Worm (Caenorhabditis elegans) whole organism, late embryonic: ENCODE data around the gene osm-10.

Experiments
- K02D7.2 ChIP-seq: sonication (generic microtip); optimal IDR thresholded peaks from 2 replicates; lab custom pipeline; 2017; ENCODE audit warnings: mild to moderate bottlenecking, missing genetic modification characterization, missing compliant biosample characterization
- ceh-18 ChIP-seq: sonication (generic microtip); optimal IDR thresholded peaks from 2 replicates; lab custom pipeline; 2016; ENCODE audit warnings: missing genetic modification characterization, missing compliant biosample characterization
- ceh-2 ChIP-seq: sonication (generic microtip); optimal IDR thresholded peaks from 2 replicates; lab custom pipeline; 2016; ENCODE audit warnings: missing genotype, missing genetic modification characterization, missing compliant biosample characterization
- ceh-22 ChIP-seq: sonication (generic microtip); optimal IDR thresholded peaks from 2 replicates; lab custom pipeline; 2017; ENCODE audit warnings: missing biosample characterization, missing genetic modification characterization
- ceh-24 ChIP-seq: sonication (generic microtip); optimal IDR thresholded peaks from 2 replicates; lab custom pipeline; 2016; ENCODE audit warnings: mild to moderate bottlenecking, missing genetic modification characterization, missing compliant biosample characterization
- ceh-30 ChIP-seq: fragments of 150-350 bp; optimal IDR thresholded peaks from 2 replicates; lab custom pipeline; 2014; ENCODE audit warnings: missing biosample characterization, missing genetic modification characterization
- ceh-31 ChIP-seq: sonication (generic microtip); optimal IDR thresholded peaks from 2 replicates; lab custom pipeline; 2016; ENCODE audit warnings: missing genetic modification characterization, missing compliant biosample characterization
- ceh-48 ChIP-seq: sonication (generic microtip); optimal IDR thresholded peaks from 2 replicates; lab custom pipeline; 2016; ENCODE audit warnings: missing genetic modification characterization, inconsistent platforms, missing compliant biosample characterization
- ceh-9 ChIP-seq: sonication (generic microtip); optimal IDR thresholded peaks from 2 replicates; lab custom pipeline; 2016; ENCODE audit warnings: mild to moderate bottlenecking, missing genetic modification characterization, inconsistent platforms, missing compliant biosample characterization
- che-1 ChIP-seq: sonication (generic microtip); optimal IDR thresholded peaks from 2 replicates; lab custom pipeline; 2016; ENCODE audit warnings: mild to moderate bottlenecking, missing genetic modification characterization, missing compliant biosample characterization
- dmd-4 ChIP-seq: sonication (generic microtip); optimal IDR thresholded peaks from 2 replicates; lab custom pipeline; 2016; ENCODE audit warnings: borderline replicate concordance, missing genetic modification characterization, missing compliant biosample characterization
- fax-1 ChIP-seq: sonication (generic microtip); optimal IDR thresholded peaks from 2 replicates; lab custom pipeline; 2016; ENCODE audit warnings: missing genotype, missing genetic modification characterization, missing compliant biosample characterization
- fkh-10 ChIP-seq: fragments of 150-350 bp; optimal IDR thresholded peaks from 2 replicates; lab custom pipeline; 2014; ENCODE audit warnings: missing biosample characterization, missing genetic modification reagents, missing genetic modification characterization
- fkh-6 ChIP-seq: sonication (generic microtip); optimal IDR thresholded peaks from 2 replicates; lab custom pipeline; 2016; ENCODE audit warnings: missing genetic modification characterization, missing compliant biosample characterization
- gmeb-2 ChIP-seq: sonication (generic microtip); optimal IDR thresholded peaks from 2 replicates; lab custom pipeline; 2016; ENCODE audit warnings: missing genetic modification characterization, inconsistent platforms, missing compliant biosample characterization
- hlh-15 ChIP-seq: sonication (generic microtip); optimal IDR thresholded peaks from 2 replicates; lab custom pipeline; 2016; ENCODE audit warnings: missing genetic modification characterization, missing compliant biosample characterization
- hlh-30 ChIP-seq: sonication (generic microtip); optimal IDR thresholded peaks from 2 replicates; lab custom pipeline; 2017; ENCODE audit warnings: antibody characterized with exemption, missing genetic modification characterization, missing compliant biosample characterization; ENCODE audit not compliant: insufficient read depth
- hlh-6 ChIP-seq: sonication (generic microtip); optimal IDR thresholded peaks from 2 replicates; lab custom pipeline; 2016; ENCODE audit warnings: missing genotype, missing genetic modification characterization, missing compliant biosample characterization
- lim-6 ChIP-seq: sonication (generic microtip); optimal IDR thresholded peaks from 2 replicates; lab custom pipeline; 2016; ENCODE audit warnings: missing genetic modification characterization, missing compliant biosample characterization
- lin-11 ChIP-seq: fragments of 200-800 bp; sonication (Bioruptor generic); optimal IDR thresholded peaks from 2 replicates; lab custom pipeline; 2018; ENCODE audit warnings: mild to moderate bottlenecking, missing genetic modification characterization, missing compliant biosample characterization
- nhr-11 ChIP-seq: fragments of 150-350 bp; optimal IDR thresholded peaks from 2 replicates; lab custom pipeline; 2014; ENCODE audit warnings: missing biosample characterization, missing genetic modification characterization
- nhr-232 ChIP-seq: sonication (generic microtip); optimal IDR thresholded peaks from 2 replicates; lab custom pipeline; 2016; ENCODE audit warnings: missing genetic modification characterization, missing compliant biosample characterization
- pat-9 ChIP-seq: fragments of 200-800 bp; sonication (Bioruptor generic); optimal IDR thresholded peaks from 2 replicates; lab custom pipeline; 2018; ENCODE audit warnings: mild to moderate bottlenecking, missing genetic modification characterization, moderate library complexity, missing compliant biosample characterization
- pha-2 ChIP-seq: sonication (generic microtip); optimal IDR thresholded peaks from 2 replicates; lab custom pipeline; 2017; ENCODE audit warnings: mild to moderate bottlenecking, missing genetic modification characterization, missing compliant biosample characterization
- pha-4 ChIP-seq: fragments of 150-350 bp; optimal IDR thresholded peaks from 2 replicates; lab custom pipeline; 2018; ENCODE audit warnings: missing biosample characterization, missing genetic modification reagents, missing genetic modification characterization
- pqm-1 ChIP-seq: sonication (generic microtip); optimal IDR thresholded peaks from 2 replicates; lab custom pipeline; 2016; ENCODE audit warnings: missing genetic modification characterization, missing compliant biosample characterization
- pros-1 ChIP-seq: fragments of 150-350 bp; optimal IDR thresholded peaks from 2 replicates; lab custom pipeline; 2014; ENCODE audit warnings: missing biosample characterization, missing genetic modification reagents, missing genetic modification characterization
- ref-2 ChIP-seq: sonication (generic microtip); optimal IDR thresholded peaks from 2 replicates; lab custom pipeline; 2016; ENCODE audit warnings: missing genetic modification characterization, missing compliant biosample characterization
- rnt-1 ChIP-seq: sonication (generic microtip); optimal IDR thresholded peaks from 2 replicates; lab custom pipeline; 2016; ENCODE audit warnings: missing genetic modification characterization, missing compliant biosample characterization
- sdc-2 ChIP-seq: sonication (generic microtip); optimal IDR thresholded peaks from 2 replicates; lab custom pipeline; 2016; ENCODE audit warnings: missing genotype, missing genetic modification characterization, missing compliant biosample characterization
- sox-2 ChIP-seq: fragments of 200-800 bp; sonication (Bioruptor generic); IDR thresholded peaks from 2 replicates; pipeline ENCODE4 v1.3.6; 2022; ENCODE audit warnings: missing genetic modification reagents, missing genetic modification characterization, missing compliant biosample characterization
- sox-4 ChIP-seq: sonication (generic microtip); optimal IDR thresholded peaks from 2 replicates; lab custom pipeline; 2017; ENCODE audit warnings: mild to moderate bottlenecking, missing genetic modification characterization, inconsistent platforms, missing compliant biosample characterization
- tbx-2 ChIP-seq: sonication (generic microtip); optimal IDR thresholded peaks from 2 replicates; lab custom pipeline; 2016; ENCODE audit warnings: missing genetic modification characterization, missing compliant biosample characterization
- unc-42 ChIP-seq: sonication (generic microtip); optimal IDR thresholded peaks from 2 replicates; lab custom pipeline; 2016; ENCODE audit warnings: missing genotype, missing genetic modification characterization, missing compliant biosample characterization
- zip-5 ChIP-seq: sonication (generic microtip); optimal IDR thresholded peaks from 2 replicates; lab custom pipeline; 2016; ENCODE audit warnings: missing genetic modification characterization, missing compliant biosample characterization
- ztf-16 ChIP-seq: sonication (generic microtip); optimal IDR thresholded peaks from 2 replicates; lab custom pipeline; 2017; ENCODE audit warnings: missing genetic modification characterization, missing compliant biosample characterization

osm-10 gene

DNA sequence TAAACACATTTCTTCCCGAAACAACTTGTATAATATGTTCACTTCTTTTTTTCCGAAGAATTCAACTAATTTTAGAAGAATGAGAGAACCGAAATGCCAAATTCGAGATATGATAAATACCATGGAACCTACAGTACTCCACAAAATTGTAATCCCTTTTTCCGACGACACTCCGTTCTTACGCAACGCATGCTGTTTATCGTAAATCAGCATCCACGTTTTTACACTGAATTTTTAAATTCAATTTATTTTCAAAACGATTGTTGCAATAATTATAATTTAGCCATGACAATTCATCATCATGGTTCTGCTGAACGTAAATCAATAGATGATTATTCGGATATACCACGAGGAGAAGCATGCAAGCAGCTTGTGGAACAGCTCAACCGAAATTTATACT is 38.1 kb downstream of the osm-10 start, which contains the start of gene B0361.3:
Gene B0361.3, plus strand, starts transcription at position 284 of the 400 bp plus-strand sequence.
- TF ChIP-seq sox-2 (GFP tag; lab: Robert Waterston, UW), result no peak
- TF ChIP-seq unc-42 (tag; lab: Kevin White, UChicago), result peak; percentile 2
- no peak for TF ChIP-seq nhr-232 (tag; lab: Kevin White, UChicago)

DNA sequence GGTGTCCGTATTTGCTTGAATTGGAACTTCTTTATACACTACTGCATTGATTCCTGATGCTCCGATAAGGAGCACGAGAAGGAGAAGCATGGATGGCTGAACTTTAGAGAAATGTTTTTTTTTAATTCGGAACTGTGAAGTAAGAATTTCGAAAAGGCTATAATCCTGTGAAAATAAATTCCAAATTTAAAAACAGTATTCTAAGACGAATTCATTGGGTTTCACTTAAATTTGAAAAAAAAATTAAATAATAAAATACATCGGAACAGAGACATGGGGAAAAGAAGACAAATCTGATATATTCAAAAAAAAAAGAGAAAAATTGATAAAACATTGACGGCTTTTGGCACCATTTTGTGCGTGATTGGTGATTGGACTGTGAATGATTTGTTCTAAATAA is 42.7 kb downstream of the osm-10 start, which contains the start of gene pho-5:
Gene pho-5, minus strand, starts transcription at position 101 of the 400 bp plus-strand sequence.
- TF ChIP-seq ceh-2 (tag; lab: Kevin White, UChicago) (no peak), ref-2 (tag; lab: Kevin White, UChicago) (no peak), sdc-2 (tag; lab: Kevin White, UChicago) (no peak), pat-9 (tag; lab: Kevin White, UChicago) (no peak), unc-42 (tag; lab: Kevin White, UChicago) (no peak), zip-5 (tag; lab: Kevin White, UChicago) (no peak), ztf-16 (no peak), pqm-1 (tag; lab: Kevin White, UChicago) (no peak), fax-1 (tag; lab: Kevin White, UChicago) (no peak), fkh-6 (tag; lab: Kevin White, UChicago) (no peak), K02D7.2 (tag; lab: Kevin White, UChicago) (no peak), ceh-48 (tag; lab: Kevin White, UChicago) (no peak), hlh-15 (tag; lab: Kevin White, UChicago) (no peak), gmeb-2 (tag; lab: Kevin White, UChicago) (no peak), ceh-24 (tag; lab: Kevin White, UChicago) (no peak), lin-11 (tag; lab: Kevin White, UChicago) (no peak), nhr-232 (tag; lab: Kevin White, UChicago) (no peak), lim-6 (tag; lab: Kevin White, UChicago) (no peak), pros-1 (tag; lab: Kevin White, UChicago) (no peak), pha-4 (tag; lab: Kevin White, UChicago) (no peak)

DNA sequence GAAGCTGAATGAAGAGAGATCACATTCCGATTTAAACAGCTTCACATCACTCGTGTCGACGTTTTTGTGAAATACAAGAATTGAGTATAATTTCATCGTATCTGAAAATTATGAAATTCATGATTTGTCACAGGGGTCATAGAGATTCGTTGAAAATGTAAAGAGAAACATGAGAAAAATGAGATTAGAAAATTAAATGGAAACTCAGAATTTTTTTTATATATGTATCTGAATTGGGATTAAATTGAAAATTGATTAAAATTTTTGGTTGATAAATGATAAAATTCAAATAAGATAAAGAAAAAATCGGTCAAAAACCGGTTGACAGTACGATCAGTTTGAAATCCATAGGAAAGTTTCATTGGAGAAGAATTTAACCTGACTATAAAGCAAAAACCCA is 44.4 kb downstream of the osm-10 start, which contains the start of gene ykt-6:
Gene ykt-6, minus strand, starts transcription at position 101 of the 400 bp plus-strand sequence.
- TF ChIP-seq ceh-22 (tag; lab: Kevin White, UChicago), result no peak
- TF ChIP-seq ceh-18 (tag; lab: Kevin White, UChicago), result no peak
- no peak for TF ChIP-seq rnt-1 (tag; lab: Kevin White, UChicago)
- no peak for TF ChIP-seq ceh-30 (tag; lab: Kevin White, UChicago)
- no peak for TF ChIP-seq pha-2
- no peak for TF ChIP-seq sox-4 (tag; lab: Kevin White, UChicago)
- TF ChIP-seq tbx-2 (tag; lab: Kevin White, UChicago), result no peak
- no peak for TF ChIP-seq che-1 (tag; lab: Kevin White, UChicago)
- TF ChIP-seq ceh-9 (tag; lab: Kevin White, UChicago), result no peak
- TF ChIP-seq pat-9 (tag; lab: Kevin White, UChicago), result no peak
- no peak for TF ChIP-seq ceh-31 (tag; lab: Kevin White, UChicago)
- TF ChIP-seq dmd-4 (tag; lab: Kevin White, UChicago), result no peak
- TF ChIP-seq hlh-6 (tag; lab: Kevin White, UChicago), result no peak
- no peak for TF ChIP-seq fkh-6 (tag; lab: Kevin White, UChicago)
- TF ChIP-seq nhr-11 (tag; lab: Kevin White, UChicago), result no peak
- TF ChIP-seq hlh-30, result no peak
- TF ChIP-seq ceh-48 (tag; lab: Kevin White, UChicago), result no peak

DNA sequence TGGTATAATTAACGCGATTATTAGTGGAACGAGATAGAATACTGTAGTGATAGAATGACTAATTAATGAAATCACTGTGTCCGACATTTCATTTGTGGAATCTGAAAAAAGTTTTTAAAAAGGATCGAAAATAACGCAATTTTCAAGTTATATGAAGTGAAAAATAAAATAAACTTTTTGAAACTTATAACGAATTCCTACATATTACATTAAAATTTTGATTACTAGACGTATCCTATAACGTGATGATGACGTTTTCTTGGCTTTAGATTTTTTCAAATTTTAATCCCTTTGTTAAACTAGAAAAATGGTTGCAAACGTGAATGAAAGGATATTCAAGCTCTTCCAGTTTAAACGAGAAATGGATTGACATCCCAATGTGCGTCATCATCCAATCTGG is 47.4 kb downstream of the osm-10 start, which contains the start of gene algn-11:
Gene algn-11, minus strand, starts transcription at position 101 of the 400 bp plus-strand sequence.
- TF ChIP-seq dmd-4 (tag; lab: Kevin White, UChicago), result no peak
- TF ChIP-seq lim-6 (tag; lab: Kevin White, UChicago), result no peak
- no peak for TF ChIP-seq fkh-10 (GFP tag; lab: Kevin White, UChicago)
- TF ChIP-seq ceh-24 (tag; lab: Kevin White, UChicago), result no peak
